Worm (Caenorhabditis elegans) whole organism, L2 larva: ENCODE data around the gene srg-7.

Experiments used
- dmd-4 ChIP-seq: sonication (generic microtip); optimal IDR thresholded peaks from 2 replicates; lab custom pipeline; 2017; ENCODE audit warnings: missing biosample characterization, missing genetic modification characterization
- fos-1 ChIP-seq: fragments of 150-350 bp; optimal IDR thresholded peaks from 2 replicates; lab custom pipeline; 2014; ENCODE audit warnings: missing biosample characterization, missing genetic modification characterization
- nhr-11 ChIP-seq: fragments of 150-350 bp; optimal IDR thresholded peaks from 2 replicates; lab custom pipeline; 2014; ENCODE audit warnings: missing biosample characterization, missing genetic modification characterization
- unc-62 ChIP-seq: fragments of 150-350 bp; optimal IDR thresholded peaks from 2 replicates; lab custom pipeline; 2014; ENCODE audit warnings: missing biosample characterization, missing genetic modification reagents, missing genetic modification characterization
- zag-1 ChIP-seq: fragments of 150-350 bp; optimal IDR thresholded peaks from 2 replicates; lab custom pipeline; 2014; ENCODE audit warnings: missing biosample characterization, missing genetic modification characterization
- ztf-11 ChIP-seq: sonication (generic microtip); optimal IDR thresholded peaks from 2 replicates; lab custom pipeline; 2017; ENCODE audit warnings: missing biosample characterization, missing genetic modification characterization

- TF ChIP-seq nhr-11 (tag; lab: Kevin White, UChicago) (no peak), unc-62 (GFP tag; lab: Kevin White, UChicago) (no peak), dmd-4 (tag; lab: Kevin White, UChicago) (no peak), ztf-11 (tag; lab: Kevin White, UChicago) (no peak), zag-1 (tag; lab: Kevin White, UChicago) (no peak), fos-1 (no peak)
Measured at ce11 chrIII:6303787-6304186, 35.8 kb upstream of the srg-7 start.
